Worm (Caenorhabditis elegans): ENCODE results near the gene H37A05.2.

Gene H37A05.2

DNA sequence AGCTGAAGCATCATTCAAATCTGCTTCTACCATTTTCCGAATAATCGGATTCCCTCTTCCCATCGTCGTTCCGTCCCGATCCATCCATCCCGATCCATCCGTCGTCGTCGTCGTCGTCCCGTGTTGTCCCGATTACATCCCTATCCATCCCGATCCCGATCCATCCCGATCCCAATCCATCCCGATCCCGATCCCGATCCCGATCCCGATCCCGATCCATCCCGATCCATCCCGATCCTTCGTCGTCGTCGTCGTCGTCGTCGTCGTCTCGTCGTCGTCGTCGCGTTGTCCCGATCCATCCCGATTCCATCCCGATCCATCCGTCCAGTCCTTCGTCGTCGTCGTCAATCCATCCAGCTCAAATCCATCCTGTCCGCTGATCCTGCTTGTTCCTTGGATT lies 13.1 kb upstream of the H37A05.2 start:
- TF ChIP-seq ets-4 (GFP tag; optimal IDR thresholded peaks at IDR 0.05) (no peak), mcd-1 (GFP tag; IDR thresholded peaks at IDR 0.05) (0 out of 2 replicates have a peak, but pooled peaks have one; percentile 9), zfh-2 (GFP tag; conservative IDR thresholded peaks at IDR 0.05) (peak; percentile 71), sea-2 (GFP tag; IDR thresholded peaks at IDR 0.05) (0 out of 2 replicates have a peak, but pooled peaks have one; percentile 28)

DNA sequence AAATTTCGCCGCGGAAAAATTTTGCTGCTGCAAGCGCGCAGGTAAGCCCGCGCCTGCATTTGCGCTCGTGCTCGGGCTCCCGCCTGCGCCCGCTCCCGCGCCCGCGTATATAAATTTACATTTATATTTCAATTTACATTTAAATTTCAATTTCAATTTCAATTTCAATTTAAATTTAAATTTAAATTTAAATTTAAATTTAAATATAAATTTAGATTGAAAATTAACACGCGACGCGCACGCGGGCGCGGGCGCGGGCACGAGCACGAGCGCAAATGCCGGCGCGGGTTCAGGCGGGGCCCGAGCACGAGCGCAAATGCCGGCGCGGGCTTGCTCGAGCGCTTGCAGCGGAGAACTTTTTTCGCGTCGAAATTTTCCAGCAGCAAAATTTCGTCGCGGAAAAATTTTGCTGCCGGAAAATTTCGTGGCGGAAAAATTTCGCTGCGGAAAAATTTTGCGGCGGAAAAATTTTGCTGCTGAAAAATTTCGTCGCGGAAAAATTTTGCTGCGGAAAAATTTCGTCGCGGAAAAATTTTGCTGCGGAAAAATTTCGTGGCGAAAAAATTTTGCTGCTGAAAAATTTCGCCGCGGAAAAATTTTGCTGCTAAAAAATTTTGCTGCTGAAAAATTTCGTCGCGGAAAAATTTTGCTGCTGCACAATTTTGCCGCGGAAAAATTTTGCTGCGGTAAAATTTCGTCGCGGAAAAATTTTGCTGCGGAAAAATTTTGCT lies 12.0 kb upstream of the H37A05.2 start:
- TF ChIP-seq ceh-58 (GFP tag; IDR thresholded peaks at IDR 0.05) (0 out of 2 replicates have a peak, but pooled peaks have one; percentile 4), tlf-1 (GFP tag; optimal IDR thresholded peaks at IDR 0.05) (no peak), tbp1 (GFP tag; optimal IDR thresholded peaks at IDR 0.05) (no peak), F57A8.1 (GFP tag; optimal IDR thresholded peaks at IDR 0.05) (no peak), dpl-1 (GFP tag; optimal IDR thresholded peaks at IDR 0.05) (no peak), B0035.1 (tag; optimal IDR thresholded peaks at IDR 0.05) (no peak), ccch-3 (GFP tag; optimal IDR thresholded peaks at IDR 0.05) (no peak), K12H6.12 (tag; optimal IDR thresholded peaks at IDR 0.05) (no peak), Y79H2A.3 (GFP tag; conservative IDR thresholded peaks at IDR 0.05) (0 out of 2 replicates have a peak, but pooled peaks have one; percentile 9), him-1 (tag; optimal IDR thresholded peaks at IDR 0.05) (no peak), ztf-28 (GFP tag; IDR thresholded peaks at IDR 0.05) (0 out of 2 replicates have a peak, but pooled peaks have one; percentile 68), mxl-1 (tag; optimal IDR thresholded peaks at IDR 0.05) (no peak), hlh-12 (tag; optimal IDR thresholded peaks at IDR 0.05) (no peak), cebp-1 (GFP tag; IDR thresholded peaks at IDR 0.05) (peak; percentile 30; the same call in 1 of the 2 replicates), cebp-1 (tag; optimal IDR thresholded peaks at IDR 0.05) (no peak), ceh-91 (GFP tag; IDR thresholded peaks at IDR 0.05) (peak; percentile 32; the same call in 1 of the 2 replicates), ztf-22 (GFP tag; optimal IDR thresholded peaks at IDR 0.05) (no peak), nhr-27 (tag; optimal IDR thresholded peaks at IDR 0.05) (no peak), unc-62 (GFP tag; optimal IDR thresholded peaks at IDR 0.05) (no peak), Y53F4B.3 (GFP tag; IDR thresholded peaks at IDR 0.05) (no peak; the same call in 1 of the 2 replicates), F37B4.10 (GFP tag; IDR thresholded peaks at IDR 0.05) (no peak), bed-1 (GFP tag; IDR thresholded peaks at IDR 0.05) (no peak), lag-1 (GFP tag; IDR thresholded peaks at IDR 0.05) (peak; percentile 20; the same call in 1 of the 2 replicates), aptf-2 (GFP tag; conservative IDR thresholded peaks at IDR 0.05) (0 out of 2 replicates have a peak, but pooled peaks have one; percentile 22), zim-3 (tag; optimal IDR thresholded peaks at IDR 0.05) (no peak), lin-35 (GFP tag; optimal IDR thresholded peaks at IDR 0.05) (no peak), attf-5 (GFP tag; optimal IDR thresholded peaks at IDR 0.05) (peak; percentile 22), lin-26 (GFP tag; IDR thresholded peaks at IDR 0.05) (no peak; the same call in 1 of the 2 replicates), xnd-1 (tag; optimal IDR thresholded peaks at IDR 0.05) (no peak), somi-1 (GFP tag; optimal IDR thresholded peaks at IDR 0.05) (no peak), ztf-3 (GFP tag; optimal IDR thresholded peaks at IDR 0.05) (no peak), die-1 (tag; optimal IDR thresholded peaks at IDR 0.05) (peak; percentile 22), ztf-18 (tag; optimal IDR thresholded peaks at IDR 0.05) (no peak), F22D6.2 (tag; optimal IDR thresholded peaks at IDR 0.05) (no peak), lir-1 (GFP tag; conservative IDR thresholded peaks at IDR 0.05) (no peak), egl-44 (GFP tag; IDR thresholded peaks at IDR 0.05) (0 out of 2 replicates have a peak, but pooled peaks have one; percentile 15), nfya-1 (tag; optimal IDR thresholded peaks at IDR 0.05; ENCODE audit: borderline replicate concordance, insufficient read depth) (no peak), madf-8 (GFP tag; conservative IDR thresholded peaks at IDR 0.05) (peak; percentile 43), T26A5.8 (tag; optimal IDR thresholded peaks at IDR 0.05) (no peak), hsf-1 (GFP tag; IDR thresholded peaks at IDR 0.05) (peak; percentile 12; the same call in 1 of the 2 replicates), attf-3 (GFP tag; conservative IDR thresholded peaks at IDR 0.05) (peak; percentile 27; the same call in 1 of the 2 replicates), nhr-179 (tag; optimal IDR thresholded peaks at IDR 0.05) (no peak)
